Worm (Caenorhabditis elegans): Measurements from ENCODE around the gene nhr-178.

nhr-178 gene

ce11 chrV:1643886-1644285 is 36.1 kb upstream of the nhr-178 start, which contains the start of gene alh-2:
alh-2 (plus strand) TSS chrV:1644169.
- TF ChIP-seq nhr-12 (tag; optimal IDR thresholded peaks at IDR 0.05) (no peak), lsy-2 (tag; optimal IDR thresholded peaks at IDR 0.05) (no peak), lin-35 (GFP tag; optimal IDR thresholded peaks at IDR 0.05) (no peak), hlh-17 (GFP tag; optimal IDR thresholded peaks at IDR 0.05; ENCODE audit: borderline replicate concordance) (no peak), mab-9 (GFP tag; IDR thresholded peaks at IDR 0.05) (no peak), ceh-82 (tag; optimal IDR thresholded peaks at IDR 0.05) (no peak), sup-37 (GFP tag; optimal IDR thresholded peaks at IDR 0.05) (no peak), nhr-28 (tag; optimal IDR thresholded peaks at IDR 0.05) (no peak), egl-27 (tag; optimal IDR thresholded peaks at IDR 0.05) (no peak), C16A3.4 (tag; optimal IDR thresholded peaks at IDR 0.05) (no peak)

DNA sequence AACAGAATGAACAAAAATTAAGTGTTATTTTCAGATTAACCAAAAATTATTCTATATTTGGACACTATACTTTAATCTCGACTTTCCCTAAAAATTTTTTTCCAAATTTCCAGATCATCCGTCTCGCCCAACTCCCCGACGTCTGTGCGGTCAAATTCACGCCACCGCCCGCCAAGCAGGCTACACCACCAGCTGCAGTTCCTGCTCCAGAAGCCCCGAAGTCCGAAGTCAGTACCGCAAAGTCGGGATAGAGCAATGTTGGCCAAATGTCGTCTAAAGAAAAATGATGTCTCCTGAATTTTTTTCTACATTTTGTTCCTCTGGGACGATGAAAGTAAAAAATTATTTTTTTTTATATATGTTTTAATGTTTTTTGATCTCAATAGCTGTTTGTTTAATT is 35.0 kb upstream of the nhr-178 start:
- TF ChIP-seq sptf-1 (tag; optimal IDR thresholded peaks at IDR 0.05) (no peak), F16B12.6 (tag; optimal IDR thresholded peaks at IDR 0.05) (no peak), fkh-10 (GFP tag; optimal IDR thresholded peaks at IDR 0.05) (no peak), nhr-85 (tag) (no peak), egl-27 (tag; optimal IDR thresholded peaks at IDR 0.05) (no peak), ztf-4 (tag; optimal IDR thresholded peaks at IDR 0.05) (no peak), ets-5 (GFP tag; IDR thresholded peaks at IDR 0.05) (no peak), lin-35 (GFP tag; optimal IDR thresholded peaks at IDR 0.05) (no peak), C34B4.2 (tag; optimal IDR thresholded peaks at IDR 0.05) (no peak), isw-1 (GFP tag; IDR thresholded peaks at IDR 0.05) (no peak), aly-2 (tag; optimal IDR thresholded peaks at IDR 0.05) (no peak), ztf-11 (tag; optimal IDR thresholded peaks at IDR 0.05) (no peak), unc-62 (GFP tag; optimal IDR thresholded peaks at IDR 0.05) (no peak), nhr-19 (GFP tag; conservative IDR thresholded peaks at IDR 0.05) (no peak), Y116A8C.19 (tag; optimal IDR thresholded peaks at IDR 0.05; ENCODE audit: borderline replicate concordance) (no peak), unc-30 (tag; optimal IDR thresholded peaks at IDR 0.05) (no peak)

DNA sequence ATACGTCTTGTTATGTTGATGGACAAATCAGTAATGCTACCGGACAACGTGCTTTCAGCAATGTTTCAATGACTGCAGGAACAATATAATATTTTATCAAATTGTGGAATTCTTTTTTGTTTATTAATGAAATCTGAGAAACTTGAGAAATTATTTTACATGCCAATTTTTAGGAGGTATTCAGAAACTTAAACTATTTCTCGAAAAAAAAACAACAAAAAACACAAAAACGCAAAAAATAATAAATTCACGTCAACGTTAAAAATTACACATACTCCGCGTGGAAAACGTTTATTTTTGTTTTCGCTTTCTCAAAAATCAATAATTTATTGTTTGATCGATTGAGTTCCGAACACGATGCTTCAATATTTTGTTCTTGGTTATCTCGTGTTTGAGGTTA is 34.4 kb upstream of the nhr-178 start, which contains the start of gene Y46H3D.1:
Gene Y46H3D.1 (plus strand): TSS at position 301 of the 400 bp plus-strand sequence.
- TF ChIP-seq ama-1 (optimal IDR thresholded peaks at IDR 0.05), result no peak
- TF ChIP-seq rnt-1 (tag; optimal IDR thresholded peaks at IDR 0.05), result no peak
- no peak for TF ChIP-seq nhr-85 (tag)
- TF ChIP-seq mef-2 (tag; optimal IDR thresholded peaks at IDR 0.05), result no peak
- TF ChIP-seq ceh-8 (GFP tag; optimal IDR thresholded peaks at IDR 0.05), result no peak
- no peak for TF ChIP-seq sptf-1 (tag; optimal IDR thresholded peaks at IDR 0.05)
- TF ChIP-seq vab-15 (tag; optimal IDR thresholded peaks at IDR 0.05), result no peak

- no peak for TF ChIP-seq sptf-1 (tag; optimal IDR thresholded peaks at IDR 0.05)
- no peak for TF ChIP-seq F16B12.6 (tag; optimal IDR thresholded peaks at IDR 0.05)
- TF ChIP-seq unc-86 (tag; optimal IDR thresholded peaks at IDR 0.05), result no peak
- TF ChIP-seq hlh-4 (tag; optimal IDR thresholded peaks at IDR 0.05), result no peak
- TF ChIP-seq tbx-2 (tag; optimal IDR thresholded peaks at IDR 0.05), result no peak
- no peak for TF ChIP-seq egl-13 (tag; optimal IDR thresholded peaks at IDR 0.05)
- no peak for TF ChIP-seq dpl-1 (GFP tag; optimal IDR thresholded peaks at IDR 0.05)
- no peak for TF ChIP-seq snu-23 (GFP tag; optimal IDR thresholded peaks at IDR 0.05)
- TF ChIP-seq mdl-1 (tag; optimal IDR thresholded peaks at IDR 0.05), result no peak
Measured at ce11 chrV:1640008-1640407, 32.3 kb upstream of the nhr-178 start, which contains the start of gene str-221. str-221 (plus strand) TSS chrV:1640308.

DNA sequence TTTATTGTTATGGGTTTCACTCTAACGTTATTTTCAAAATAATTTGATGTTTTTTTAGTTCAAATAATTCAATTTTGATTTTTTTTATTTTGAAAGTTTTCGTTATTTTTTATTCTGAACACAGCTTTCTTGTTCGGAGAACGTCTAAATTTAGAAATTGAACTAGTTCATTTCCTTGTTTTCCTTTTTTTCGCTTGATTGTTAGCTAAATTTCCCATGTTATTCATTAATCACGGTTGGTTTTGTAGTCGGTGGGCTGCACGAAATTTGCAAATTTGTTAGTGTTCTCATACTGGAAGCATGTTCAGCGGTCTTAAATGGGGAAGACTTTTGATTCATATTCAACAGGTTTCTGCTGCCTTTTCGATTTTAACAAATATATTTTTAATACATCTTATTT is 28.1 kb upstream of the nhr-178 start, which contains the start of gene str-222:
Gene str-222 (plus strand): TSS at position 301 of the 400 bp plus-strand sequence.
- TF ChIP-seq dsc-1 (tag; optimal IDR thresholded peaks at IDR 0.05), result no peak
- no peak for TF ChIP-seq mef-2 (tag; optimal IDR thresholded peaks at IDR 0.05)
- no peak for TF ChIP-seq lin-39 (tag; optimal IDR thresholded peaks at IDR 0.05)
- TF ChIP-seq sptf-1 (tag; optimal IDR thresholded peaks at IDR 0.05), result no peak
- TF ChIP-seq nhr-11 (tag; optimal IDR thresholded peaks at IDR 0.05), result no peak
- no peak for TF ChIP-seq dpl-1 (GFP tag; optimal IDR thresholded peaks at IDR 0.05)
- TF ChIP-seq nhr-71 (tag; optimal IDR thresholded peaks at IDR 0.05), result no peak
- TF ChIP-seq unc-30 (tag; optimal IDR thresholded peaks at IDR 0.05), result no peak
- TF ChIP-seq pax-3 (tag; optimal IDR thresholded peaks at IDR 0.05), result no peak
- TF ChIP-seq C04F5.9 (tag; optimal IDR thresholded peaks at IDR 0.05), result no peak
- no peak for TF ChIP-seq nhr-12 (tag; optimal IDR thresholded peaks at IDR 0.05)
- no peak for TF ChIP-seq blmp-1 (tag; optimal IDR thresholded peaks at IDR 0.05)
- no peak for TF ChIP-seq unc-98 (GFP tag; IDR thresholded peaks at IDR 0.05)
- TF ChIP-seq fos-1 (tag; optimal IDR thresholded peaks at IDR 0.05), result no peak
